Fruit fly (Drosophila melanogaster) whole organism, embryonic: ENCODE measurements around the gene CG17343.

Experiments used
- Awh ChIP-seq: fragments of 200-800 bp; sonication (Bioruptor generic); IDR thresholded peaks from 2 replicates; pipeline ENCODE4, ENCODE4 v1.3.6; 2022; ENCODE audit warnings: missing biosample characterization, missing genetic modification characterization
- BEAF-32 ChIP-seq: fragments of 200-800 bp; sonication (Bioruptor generic); optimal IDR thresholded peaks from 3 replicates; lab custom pipeline; 2017; ENCODE audit warnings: missing biosample characterization, missing genetic modification characterization, mild to moderate bottlenecking, moderate library complexity, missing genetic modification reagents
- CG10209 ChIP-seq: fragments of 200-800 bp; sonication (Bioruptor generic); optimal IDR thresholded peaks from 3 replicates; lab custom pipeline; 2017; ENCODE audit warnings: missing biosample characterization, mild to moderate bottlenecking, missing genetic modification characterization, missing genetic modification reagents
- CG10543 ChIP-seq: fragments of 200-800 bp; sonication (Bioruptor generic); optimal IDR thresholded peaks from 3 replicates; lab custom pipeline; 2017; ENCODE audit warnings: missing biosample characterization, mild to moderate bottlenecking, missing genetic modification characterization, moderate library complexity
- CG12659 ChIP-seq: fragments of 200-800 bp; sonication (Bioruptor generic); optimal IDR thresholded peaks from 3 replicates; lab custom pipeline; 2017; ENCODE audit warnings: mild to moderate bottlenecking, missing biosample characterization, missing genetic modification reagents, missing genetic modification characterization
- CG14441 ChIP-seq: fragments of 200-800 bp; sonication (Bioruptor generic); IDR thresholded peaks from 2 replicates; pipeline ENCODE4 v1.3.6; 2022; ENCODE audit warnings: missing biosample characterization, missing genetic modification characterization
- CG14860 ChIP-seq: fragments of 200-800 bp; sonication (Bioruptor generic); IDR thresholded peaks from 3 replicates; pipeline ENCODE4 v1.3.6; 2022; ENCODE audit warnings: missing biosample characterization, missing genetic modification characterization; ENCODE audit not compliant: partially characterized antibody
- CG16863 ChIP-seq: fragments of 200-800 bp; sonication (Bioruptor generic); optimal IDR thresholded peaks from 3 replicates; lab custom pipeline; 2016; ENCODE audit warnings: missing biosample characterization, missing genetic modification characterization
- CG17568 ChIP-seq: fragments of 200-800 bp; sonication (Bioruptor generic); optimal IDR thresholded peaks from 2 replicates; lab custom pipeline; 2018; ENCODE audit warnings: missing biosample characterization, mild to moderate bottlenecking, missing genetic modification characterization, moderate library complexity
- CG2116 ChIP-seq: fragments of 200-800 bp; sonication (Bioruptor generic); optimal IDR thresholded peaks from 3 replicates; lab custom pipeline; 2018; ENCODE audit warnings: missing biosample characterization, mild to moderate bottlenecking, missing genetic modification characterization
- CG2678 ChIP-seq: fragments of 200-800 bp; sonication (Bioruptor generic); optimal IDR thresholded peaks from 3 replicates; lab custom pipeline; 2019; ENCODE audit warnings: missing biosample characterization, mild to moderate bottlenecking, missing genetic modification characterization, moderate library complexity
- CG30431 ChIP-seq: fragments of 200-800 bp; sonication (Bioruptor generic); optimal IDR thresholded peaks from 2 replicates; lab custom pipeline; 2017; ENCODE audit warnings: missing biosample characterization, missing genetic modification characterization
- CG32772 ChIP-seq: fragments of 200-800 bp; sonication (Bioruptor generic); IDR thresholded peaks from 2 replicates; pipeline ENCODE4 v1.3.6; 2022; ENCODE audit warnings: missing biosample characterization, missing genetic modification characterization
- CG33213 ChIP-seq: fragments of 200-800 bp; sonication (Bioruptor generic); optimal IDR thresholded peaks from 3 replicates; lab custom pipeline; 2016; ENCODE audit warnings: missing biosample characterization, missing genetic modification characterization
- CG33557 ChIP-seq: fragments of 200-800 bp; sonication (Bioruptor generic); optimal IDR thresholded peaks from 2 replicates; lab custom pipeline; 2019; ENCODE audit warnings: missing biosample characterization, mild to moderate bottlenecking, missing genetic modification characterization, moderate library complexity
- CG34224 ChIP-seq: fragments of 200-800 bp; sonication (Bioruptor generic); IDR thresholded peaks from 3 replicates; pipeline ENCODE4 v1.3.6; 2022; ENCODE audit warnings: missing biosample characterization, missing genetic modification characterization; ENCODE audit not compliant: partially characterized antibody
- CG3995 ChIP-seq: fragments of 200-800 bp; sonication (Bioruptor generic); optimal IDR thresholded peaks from 3 replicates; lab custom pipeline; 2016; ENCODE audit warnings: missing biosample characterization, missing genetic modification characterization
- CG6813 ChIP-seq: fragments of 200-800 bp; sonication (Bioruptor generic); optimal IDR thresholded peaks from 2 replicates; lab custom pipeline; 2017; ENCODE audit warnings: missing biosample characterization, missing genetic modification characterization, mild to moderate bottlenecking, moderate library complexity, missing genetic modification reagents
- CG6854 ChIP-seq: fragments of 200-800 bp; sonication (Bioruptor generic); optimal IDR thresholded peaks from 3 replicates; lab custom pipeline; 2017; ENCODE audit warnings: missing biosample characterization, mild to moderate bottlenecking, missing genetic modification characterization
- CG7372 ChIP-seq: fragments of 200-800 bp; sonication (Bioruptor generic); IDR thresholded peaks from 2 replicates; pipeline ENCODE4 v1.3.6; 2022; ENCODE audit warnings: missing biosample characterization, missing genetic modification characterization
- CG7786 ChIP-seq: fragments of 200-800 bp; sonication (Bioruptor generic); optimal IDR thresholded peaks from 2 replicates; lab custom pipeline; 2016; ENCODE audit warnings: missing biosample characterization, missing genetic modification characterization
- CG8290 ChIP-seq, 3 experiments: fragments of 200-800 bp; sonication (Bioruptor generic); optimal IDR thresholded peaks; 2 replicates each; lab custom pipeline; 2016 to 2019; ENCODE audit warnings: missing biosample characterization in 3 of 3, missing genetic modification characterization in 3 of 3, mild to moderate bottlenecking in 2 of 3, moderate library complexity in 1 of 3
- CG9932 ChIP-seq: fragments of 200-800 bp; sonication (Bioruptor generic); IDR thresholded peaks from 2 replicates; pipeline ENCODE4 v1.3.6; 2022; ENCODE audit warnings: missing biosample characterization, missing genetic modification characterization
- CHES-1-like ChIP-seq: fragments of 200-800 bp; sonication (Bioruptor generic); optimal IDR thresholded peaks from 2 replicates; lab custom pipeline; 2016; ENCODE audit warnings: missing biosample characterization, missing genetic modification characterization
- CTCF ChIP-seq: fragments of 200-800 bp; sonication (Bioruptor generic); optimal IDR thresholded peaks from 2 replicates; lab custom pipeline; 2017; ENCODE audit warnings: missing biosample characterization, mild to moderate bottlenecking, missing genetic modification characterization, moderate library complexity
- CrebB ChIP-seq: fragments of 200-800 bp; sonication (Bioruptor generic); optimal IDR thresholded peaks from 3 replicates; lab custom pipeline; 2018; ENCODE audit warnings: missing biosample characterization, mild to moderate bottlenecking, missing genetic modification characterization
- Dbx ChIP-seq: fragments of 200-800 bp; sonication (Bioruptor generic); IDR thresholded peaks from 3 replicates; pipeline ENCODE4 v1.3.6; 2022; ENCODE audit warnings: missing biosample characterization, missing genetic modification characterization
- Gug ChIP-seq: fragments of 200-800 bp; sonication (Bioruptor generic); IDR thresholded peaks from 4 replicates; pipeline ENCODE4 v1.3.6; 2022; ENCODE audit warnings: missing biosample characterization, missing genetic modification characterization
- Max ChIP-seq: fragments of 200-800 bp; sonication (Bioruptor generic); optimal IDR thresholded peaks from 2 replicates; lab custom pipeline; 2016; ENCODE audit warnings: missing biosample characterization, mild to moderate bottlenecking, missing genetic modification characterization
- Poxn ChIP-seq: fragments of 200-800 bp; sonication (Bioruptor generic); IDR thresholded peaks from 2 replicates; pipeline ENCODE4 v1.3.6; 2022; ENCODE audit warnings: missing biosample characterization, missing genetic modification characterization
- Ptx1 ChIP-seq: fragments of 200-800 bp; sonication (Bioruptor generic); IDR thresholded peaks from 2 replicates; pipeline ENCODE4 v1.3.6; 2022; ENCODE audit warnings: missing biosample characterization, missing genetic modification characterization
- ase ChIP-seq: fragments of 200-800 bp; sonication (Bioruptor generic); IDR thresholded peaks from 3 replicates; pipeline ENCODE4 v1.3.6; 2022; ENCODE audit warnings: missing biosample characterization, missing genetic modification characterization
- caup ChIP-seq: fragments of 200-800 bp; sonication (Bioruptor generic); optimal IDR thresholded peaks from 3 replicates; lab custom pipeline; 2017; ENCODE audit warnings: missing biosample characterization, mild to moderate bottlenecking, missing genetic modification characterization, moderate library complexity; ENCODE audit not compliant: severe bottlenecking
- chm ChIP-seq: fragments of 200-800 bp; sonication (Bioruptor generic); IDR thresholded peaks from 2 replicates; pipeline ENCODE4 v1.3.6; 2022; ENCODE audit warnings: missing biosample characterization, missing genetic modification characterization
- dmrt11E ChIP-seq: fragments of 200-800 bp; sonication (Bioruptor generic); optimal IDR thresholded peaks from 3 replicates; lab custom pipeline; 2018; ENCODE audit warnings: missing biosample characterization, mild to moderate bottlenecking, missing genetic modification characterization, moderate library complexity
- exex ChIP-seq: fragments of 200-800 bp; sonication (Bioruptor generic); optimal IDR thresholded peaks from 4 replicates; lab custom pipeline; 2018; ENCODE audit warnings: missing biosample characterization, mild to moderate bottlenecking, missing genetic modification characterization, moderate library complexity
- eyg ChIP-seq: fragments of 200-800 bp; sonication (Bioruptor generic); optimal IDR thresholded peaks from 3 replicates; lab custom pipeline; 2016; ENCODE audit warnings: missing biosample characterization, missing genetic modification characterization
- gem ChIP-seq: fragments of 200-800 bp; sonication (Bioruptor generic); optimal IDR thresholded peaks from 2 replicates; lab custom pipeline; 2019; ENCODE audit warnings: missing biosample characterization, mild to moderate bottlenecking, missing genetic modification characterization, moderate library complexity
- gfzf ChIP-seq: fragments of 200-800 bp; sonication (Bioruptor generic); optimal IDR thresholded peaks from 2 replicates; lab custom pipeline; 2016; ENCODE audit warnings: missing biosample characterization, mild to moderate bottlenecking, missing genetic modification characterization, moderate library complexity
- grn ChIP-seq: fragments of 200-800 bp; sonication (Bioruptor generic); optimal IDR thresholded peaks from 3 replicates; lab custom pipeline; 2017; ENCODE audit warnings: missing biosample characterization, missing genetic modification characterization
- gsb-n ChIP-seq: fragments of 200-800 bp; sonication (Bioruptor generic); optimal IDR thresholded peaks from 3 replicates; lab custom pipeline; 2018; ENCODE audit warnings: missing biosample characterization, mild to moderate bottlenecking, missing genetic modification characterization
- mirr ChIP-seq: fragments of 200-800 bp; sonication (Bioruptor generic); optimal IDR thresholded peaks from 3 replicates; lab custom pipeline; 2018; ENCODE audit warnings: missing biosample characterization, mild to moderate bottlenecking, missing genetic modification characterization
- pnt ChIP-seq: fragments of 200-800 bp; sonication (Bioruptor generic); optimal IDR thresholded peaks from 3 replicates; lab custom pipeline; 2016; ENCODE audit warnings: missing biosample characterization, missing genetic modification characterization
- pzg ChIP-seq: fragments of 200-800 bp; sonication (Bioruptor generic); optimal IDR thresholded peaks from 3 replicates; lab custom pipeline; 2018; ENCODE audit warnings: missing biosample characterization, mild to moderate bottlenecking, missing genetic modification characterization, moderate library complexity
- ranshi ChIP-seq: fragments of 200-800 bp; sonication (Bioruptor generic); IDR thresholded peaks from 2 replicates; pipeline ENCODE4 v1.3.6; 2022; ENCODE audit warnings: missing biosample characterization, missing genetic modification characterization
- shn ChIP-seq: fragments of 200-800 bp; sonication (Bioruptor generic); optimal IDR thresholded peaks from 3 replicates; lab custom pipeline; 2016; ENCODE audit warnings: missing biosample characterization, missing genetic modification characterization
- slbo ChIP-seq: fragments of 200-800 bp; sonication (Bioruptor generic); IDR thresholded peaks from 2 replicates; pipeline ENCODE4 v1.3.6; 2022; ENCODE audit warnings: missing biosample characterization, missing genetic modification characterization
- slp2 ChIP-seq: fragments of 200-800 bp; sonication (Bioruptor generic); optimal IDR thresholded peaks from 2 replicates; lab custom pipeline; 2016; ENCODE audit warnings: missing biosample characterization, missing genetic modification characterization
- tgo ChIP-seq: fragments of 200-800 bp; sonication (Bioruptor generic); IDR thresholded peaks from 3 replicates; pipeline ENCODE4 v1.3.6; 2022; ENCODE audit warnings: missing biosample characterization, missing genetic modification characterization
- tio ChIP-seq: fragments of 200-800 bp; sonication (Bioruptor generic); optimal IDR thresholded peaks from 2 replicates; lab custom pipeline; 2017; ENCODE audit warnings: missing biosample characterization, missing genetic modification characterization, inconsistent platforms
- tna ChIP-seq: fragments of 200-800 bp; sonication (Bioruptor generic); IDR thresholded peaks from 2 replicates; pipeline ENCODE4 v1.3.6; 2022; ENCODE audit warnings: missing biosample characterization, missing genetic modification characterization; ENCODE audit not compliant: partially characterized antibody

Gene CG17343

dm6 chr2L:19019160-19019592 is 45.6 kb upstream of the CG17343 start (continued):
- no peak for TF ChIP-seq mirr
- no peak for TF ChIP-seq CG32772 (GFP tag; lab: Robert Waterston, UW)
- TF ChIP-seq gsb-n (tag; lab: Kevin White, UChicago) = no peak
- TF ChIP-seq Poxn (GFP tag; lab: Robert Waterston, UW) = no peak
- TF ChIP-seq dmrt11E (tag; lab: Kevin White, UChicago) = no peak
- no peak for TF ChIP-seq caup
- TF ChIP-seq tgo (GFP tag; lab: Robert Waterston, UW) = no peak
- TF ChIP-seq CG17568 (GFP tag; lab: Kevin White, UChicago) = no peak
- TF ChIP-seq chm (GFP tag; lab: Robert Waterston, UW) = no peak
- no peak for TF ChIP-seq grn (GFP tag; lab: Kevin White, UChicago)
- peak; percentile 44; the same call in 1 of the 2 replicates for TF ChIP-seq Ptx1
- peak; percentile 51 for TF ChIP-seq gem
- no peak for TF ChIP-seq Gug
- no peak for TF ChIP-seq Max (GFP tag; lab: Kevin White, UChicago)
- TF ChIP-seq CG7786 (GFP tag; lab: Kevin White, UChicago) = peak; percentile 6
- no peak for TF ChIP-seq exex (tag; lab: Kevin White, UChicago)
- no peak for TF ChIP-seq gfzf (GFP tag; lab: Kevin White, UChicago)
- TF ChIP-seq pzg (GFP tag; lab: Kevin White, UChicago) = no peak
- peak; percentile 29 for TF ChIP-seq CG6854 (GFP tag; lab: Kevin White, UChicago)
- TF ChIP-seq CG14860 (GFP tag; lab: Robert Waterston, UW) = no peak
- TF ChIP-seq CTCF (GFP tag; lab: Kevin White, UChicago) = no peak
- TF ChIP-seq shn = no peak
- no peak for TF ChIP-seq BEAF-32
- peak; percentile 31 for TF ChIP-seq CG12659 (GFP tag; lab: Kevin White, UChicago)
- no peak for TF ChIP-seq Dbx (GFP tag; lab: Robert Waterston, UW)
- TF ChIP-seq eyg (GFP tag; lab: Kevin White, UChicago) = no peak
- TF ChIP-seq tna (GFP tag; lab: Robert Waterston, UW) = no peak
- peak; percentile 47 for TF ChIP-seq tio
- TF ChIP-seq pnt (GFP tag; lab: Kevin White, UChicago) = no peak
- peak; percentile 31; the same call in 1 of the 2 replicates for TF ChIP-seq slbo (GFP tag; lab: Robert Waterston, UW)
- TF ChIP-seq CG7372 (GFP tag; lab: Robert Waterston, UW) = no peak
- TF ChIP-seq CG14441 = no peak
- TF ChIP-seq CHES-1-like (GFP tag; lab: Kevin White, UChicago) = no peak
- no peak for TF ChIP-seq CG9932
- no peak for TF ChIP-seq ranshi
- no peak for TF ChIP-seq Awh
- TF ChIP-seq CG34224 = no peak
- no peak for TF ChIP-seq CG30431 (GFP tag; lab: Kevin White, UChicago)
- TF ChIP-seq CG10209 (GFP tag; lab: Kevin White, UChicago) = peak; percentile 25
- no peak for TF ChIP-seq CG33213
- no peak for TF ChIP-seq slp2 (GFP tag; lab: Kevin White, UChicago)
- peak; percentile 71 for TF ChIP-seq CG2678 (tag; lab: Kevin White, UChicago)
- no peak for TF ChIP-seq CG16863 (GFP tag; lab: Kevin White, UChicago)
- peak; percentile 8 for TF ChIP-seq CG6813 (GFP tag; lab: Kevin White, UChicago)
- no peak for TF ChIP-seq CG8290 (GFP tag; optimal IDR thresholded peaks at IDR 0.05; lab: Kevin White, UChicago)
- no peak for TF ChIP-seq CG8290 (tag; optimal IDR thresholded peaks at IDR 0.05; lab: Kevin White, UChicago)
- no peak for TF ChIP-seq CrebB (tag; lab: Kevin White, UChicago)
- no peak for TF ChIP-seq CG33557 (GFP tag; lab: Kevin White, UChicago)
- TF ChIP-seq CG3995 (GFP tag; lab: Kevin White, UChicago) = no peak
- TF ChIP-seq CG2116 = no peak
- no peak for TF ChIP-seq ase (GFP tag; lab: Robert Waterston, UW)
- no peak for TF ChIP-seq CG10543 (GFP tag; lab: Kevin White, UChicago)
